Worm (Caenorhabditis elegans) whole organism, midembryonic: ENCODE measurements around the gene M199.8.

ENCODE experiments used
- cog-1 ChIP-seq: sonication (generic microtip); optimal IDR thresholded peaks from 2 replicates; lab custom pipeline; 2016; ENCODE audit warnings: missing genetic modification characterization, missing compliant biosample characterization
- flt-1 ChIP-seq: fragments of 200-800 bp; sonication (Bioruptor generic); IDR thresholded peaks from 2 replicates; pipeline ENCODE4 v1.3.6; 2022; ENCODE audit warnings: missing genetic modification characterization, missing compliant biosample characterization
- klf-2 ChIP-seq: fragments of 200-800 bp; sonication (Bioruptor generic); conservative IDR thresholded peaks from 2 replicates; pipeline ENCODE4 v1.3.6; 2022; ENCODE audit warnings: missing genetic modification reagents, missing genetic modification characterization, missing compliant biosample characterization
- med-1 ChIP-seq: sonication (generic microtip); optimal IDR thresholded peaks from 2 replicates; lab custom pipeline; 2017; ENCODE audit warnings: missing genetic modification characterization, mild to moderate bottlenecking, missing compliant biosample characterization, antibody characterized with exemption, missing genetic modification reagents; ENCODE audit not compliant: insufficient read depth
- tab-1 ChIP-seq: fragments of 200-800 bp; sonication (Bioruptor generic); IDR thresholded peaks from 2 replicates; pipeline ENCODE4 v1.3.6; 2022; ENCODE audit warnings: missing genetic modification characterization, missing compliant biosample characterization
- ztf-29 ChIP-seq: fragments of 200-800 bp; sonication (Bioruptor generic); IDR thresholded peaks from 2 replicates; pipeline ENCODE4 v1.3.6; 2022; ENCODE audit warnings: missing genetic modification reagents, missing genetic modification characterization, missing compliant biosample characterization

DNA sequence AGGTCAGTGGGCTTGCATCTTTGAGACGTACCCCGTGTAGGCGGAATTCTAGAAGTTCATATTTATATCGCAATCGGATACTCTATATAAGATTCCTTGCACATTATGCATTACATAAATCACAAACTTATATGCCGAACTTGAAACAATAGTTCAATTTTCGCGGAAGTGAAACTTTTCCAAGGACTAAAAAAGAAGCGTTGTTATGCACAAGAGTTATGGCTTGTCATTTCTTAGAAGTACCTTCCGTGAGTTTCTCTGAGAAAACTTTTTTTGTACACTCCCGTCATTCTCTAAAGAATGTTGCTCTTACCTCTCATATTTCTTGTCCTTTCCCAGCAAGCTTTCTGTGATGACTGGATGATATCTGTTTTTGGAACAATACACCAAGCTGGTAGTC, 15.4 kb downstream of the M199.8 start, which contains the start of gene M199.136:
- no peak for TF ChIP-seq flt-1 (GFP tag; lab: Robert Waterston, UW)
- no peak for TF ChIP-seq ztf-29 (GFP tag; lab: Robert Waterston, UW)
- no peak for TF ChIP-seq klf-2
- TF ChIP-seq tab-1 (GFP tag; lab: Robert Waterston, UW), result no peak
- TF ChIP-seq cog-1 (tag; lab: Kevin White, UChicago), result no peak
- no peak for TF ChIP-seq med-1 (GFP tag; lab: Kevin White, UChicago)
